Worm (Caenorhabditis elegans) whole organism, mixed stage, embryonic: ENCODE results near the gene unc-69.

Experiments
- blmp-1 ChIP-seq: fragments of 150-350 bp; optimal IDR thresholded peaks from 2 replicates; lab custom pipeline; 2014; ENCODE audit warnings: missing biosample characterization, missing genetic modification characterization
- drap-1 ChIP-seq: fragments of 200-800 bp; sonication (Bioruptor generic); optimal IDR thresholded peaks from 3 replicates; lab custom pipeline; 2018; ENCODE audit warnings: mild to moderate bottlenecking, missing genetic modification characterization, missing compliant biosample characterization
- elt-3 ChIP-seq: fragments of 150-350 bp; optimal IDR thresholded peaks from 2 replicates; lab custom pipeline; 2014; ENCODE audit warnings: missing biosample characterization, missing genetic modification characterization
- mab-5 ChIP-seq: fragments of 150-350 bp; optimal IDR thresholded peaks from 2 replicates; lab custom pipeline; 2014; ENCODE audit warnings: missing biosample characterization, missing genetic modification characterization
- mep-1 ChIP-seq: fragments of 150-350 bp; optimal IDR thresholded peaks from 2 replicates; lab custom pipeline; 2017; ENCODE audit warnings: missing biosample characterization, missing genetic modification reagents, missing genetic modification characterization, inconsistent platforms
- nhr-237 ChIP-seq: fragments of 150-350 bp; optimal IDR thresholded peaks from 2 replicates; lab custom pipeline; 2014; ENCODE audit warnings: missing biosample characterization, missing genetic modification characterization
- unc-39 ChIP-seq: fragments of 150-350 bp; optimal IDR thresholded peaks from 2 replicates; lab custom pipeline; 2014; ENCODE audit warnings: missing biosample characterization, missing genetic modification characterization
- unc-62 ChIP-seq: fragments of 150-350 bp; optimal IDR thresholded peaks from 2 replicates; lab custom pipeline; 2014; ENCODE audit warnings: missing biosample characterization, missing genetic modification reagents, missing genetic modification characterization

DNA sequence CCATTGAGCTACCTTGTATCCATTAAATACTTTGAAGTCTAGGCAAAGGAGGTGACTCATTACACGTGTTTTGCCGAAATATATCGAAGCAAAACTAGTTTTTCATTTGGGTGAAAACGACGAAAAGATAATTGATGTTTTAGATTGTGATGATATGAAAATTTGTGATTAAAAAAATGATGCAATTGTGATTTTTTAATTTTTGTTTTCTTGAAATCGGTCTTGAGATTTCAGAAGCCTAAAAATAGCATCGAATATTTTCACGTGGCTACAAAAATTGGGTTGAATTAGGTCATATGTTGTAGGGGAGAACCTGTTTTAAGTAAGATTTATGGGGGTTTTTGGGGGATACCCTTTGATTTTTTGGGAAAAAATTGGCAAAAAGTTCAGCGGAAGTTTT is 28.2 kb upstream of the unc-69 start:
- TF ChIP-seq unc-39 (no peak), blmp-1 (no peak), mep-1 (tag; lab: Kevin White, UChicago) (no peak), drap-1 (GFP tag; lab: Kevin White, UChicago) (no peak), nhr-237 (tag; lab: Kevin White, UChicago) (no peak), unc-62 (GFP tag; lab: Kevin White, UChicago) (no peak), mab-5 (tag; lab: Kevin White, UChicago) (no peak), elt-3 (no peak)
